1 fruit fly cellular context compared by ENCODE assay signal in genomic region chr2L:10339212-10339721, dm6.
TF ChIP-seq lines count a peak whose summit lies in the region.

SamDC (plus strand) TSS chr2L:10339457.

TF ChIP-seq in whole organism, embryonic, 481 proteins besides CTCF, POLR2A, EP300 and RAD21 (continued from another document):
- peak; percentile 5 for TF ChIP-seq Myb (GFP tag; optimal IDR thresholded peaks at IDR 0.05; lab: Kevin White, UChicago)
- TF ChIP-seq tgo (GFP tag; IDR thresholded peaks at IDR 0.05; lab: Robert Waterston, UW): no peak; the same call in 1 of the 3 replicates
- no peak for TF ChIP-seq CG10431 (GFP tag; optimal IDR thresholded peaks at IDR 0.05; lab: Kevin White, UChicago)
- no peak for TF ChIP-seq Blimp-1 (GFP tag; optimal IDR thresholded peaks at IDR 0.05; lab: Kevin White, UChicago)
- peak; percentile 63 for TF ChIP-seq PHDP (tag; optimal IDR thresholded peaks at IDR 0.05; lab: Kevin White, UChicago)
- peak; percentile 19 for TF ChIP-seq corto (GFP tag; optimal IDR thresholded peaks at IDR 0.05; lab: Kevin White, UChicago)
- peak; percentile 84 for TF ChIP-seq sens (GFP tag; lab: Kevin White, UChicago)
- TF ChIP-seq abd-A (tag; optimal IDR thresholded peaks at IDR 0.05; lab: Kevin White, UChicago): no peak
- TF ChIP-seq lab (GFP tag; optimal IDR thresholded peaks at IDR 0.05; lab: Kevin White, UChicago): no peak
- no peak for TF ChIP-seq CG4730 (GFP tag; IDR thresholded peaks at IDR 0.05; lab: Robert Waterston, UW)
- peak; percentile 48 for TF ChIP-seq CG17385 (GFP tag; optimal IDR thresholded peaks at IDR 0.05; lab: Kevin White, UChicago)
- peak; percentile 34 for TF ChIP-seq CG33213 (GFP tag; optimal IDR thresholded peaks at IDR 0.05; lab: Kevin White, UChicago)
- no peak for TF ChIP-seq tll (GFP tag; optimal IDR thresholded peaks at IDR 0.05; lab: Kevin White, UChicago)
- peak; percentile 46; the same call in 1 of the 2 replicates for TF ChIP-seq Atf6 (GFP tag; IDR thresholded peaks at IDR 0.05; lab: Robert Waterston, UW)
- TF ChIP-seq sima (GFP tag; optimal IDR thresholded peaks at IDR 0.05; lab: Kevin White, UChicago): no peak
- no peak for TF ChIP-seq CG13296 (GFP tag; optimal IDR thresholded peaks at IDR 0.05; lab: Kevin White, UChicago)
- TF ChIP-seq dan (GFP tag; IDR thresholded peaks at IDR 0.05; lab: Robert Waterston, UW): no peak
- TF ChIP-seq slou (GFP tag; optimal IDR thresholded peaks at IDR 0.05; lab: Kevin White, UChicago): no peak
- peak; percentile 42 for TF ChIP-seq Ets97D (GFP tag; optimal IDR thresholded peaks at IDR 0.05; lab: Kevin White, UChicago)
- TF ChIP-seq Ssrp (tag; optimal IDR thresholded peaks at IDR 0.05; lab: Kevin White, UChicago): peak; percentile 57
- TF ChIP-seq unc-4 (GFP tag; IDR thresholded peaks at IDR 0.05; lab: Robert Waterston, UW; ENCODE audit: partially characterized antibody): peak; percentile 77
- no peak for TF ChIP-seq D19B (GFP tag; optimal IDR thresholded peaks at IDR 0.05; lab: Kevin White, UChicago)
